Worm (Caenorhabditis elegans) whole organism, L2 larva: ENCODE measurements around the gene Y82E9BR.18.
A peak's percentile ranks its signal among the peaks of the same experiment; 100 is the strongest.

Experiments used
- F13H6.1 ChIP-seq: sonication (generic microtip); optimal IDR thresholded peaks from 2 replicates; lab custom pipeline; 2016; ENCODE audit warnings: missing genetic modification characterization, missing compliant biosample characterization
- Y55F3AM.14 ChIP-seq: fragments of 200-800 bp; sonication (Bioruptor generic); optimal IDR thresholded peaks from 2 replicates; lab custom pipeline; 2018; ENCODE audit warnings: mild to moderate bottlenecking, missing genetic modification characterization, missing compliant biosample characterization
- ZK546.5 ChIP-seq: sonication (generic microtip); optimal IDR thresholded peaks from 2 replicates; lab custom pipeline; 2017; ENCODE audit warnings: missing biosample characterization, missing genetic modification characterization
- alr-1 ChIP-seq: fragments of 150-350 bp; optimal IDR thresholded peaks from 2 replicates; lab custom pipeline; 2014; ENCODE audit warnings: missing biosample characterization, missing genetic modification characterization
- aly-2 ChIP-seq: fragments of 150-350 bp; optimal IDR thresholded peaks from 2 replicates; lab custom pipeline; 2014; ENCODE audit warnings: missing biosample characterization, missing genetic modification characterization
- ama-1 ChIP-seq: fragments of 150-350 bp; optimal IDR thresholded peaks from 2 replicates; lab custom pipeline; 2018; ENCODE audit warnings: inconsistent platforms
- blmp-1 ChIP-seq: sonication (generic microtip); optimal IDR thresholded peaks from 2 replicates; lab custom pipeline; 2017; ENCODE audit warnings: missing genetic modification characterization, mild to moderate bottlenecking, missing compliant biosample characterization, antibody characterized with exemption, moderate library complexity; ENCODE audit not compliant: insufficient read depth
- ceh-16 ChIP-seq: fragments of 150-350 bp; optimal IDR thresholded peaks from 2 replicates; lab custom pipeline; 2014; ENCODE audit warnings: missing biosample characterization, missing genetic modification characterization
- ceh-82 ChIP-seq: fragments of 150-350 bp; optimal IDR thresholded peaks from 2 replicates; lab custom pipeline; 2014; ENCODE audit warnings: missing biosample characterization, missing genetic modification characterization
- dmd-4 ChIP-seq: sonication (generic microtip); optimal IDR thresholded peaks from 2 replicates; lab custom pipeline; 2017; ENCODE audit warnings: missing biosample characterization, missing genetic modification characterization
- egl-27 ChIP-seq: sonication (generic microtip); optimal IDR thresholded peaks from 3 replicates; lab custom pipeline; 2017; ENCODE audit warnings: missing biosample characterization, missing genetic modification reagents, missing genetic modification characterization
- elt-1 ChIP-seq: fragments of 150-350 bp; optimal IDR thresholded peaks from 2 replicates; lab custom pipeline; 2014; ENCODE audit warnings: missing biosample characterization, missing genetic modification characterization
- fos-1 ChIP-seq: fragments of 150-350 bp; optimal IDR thresholded peaks from 2 replicates; lab custom pipeline; 2014; ENCODE audit warnings: missing biosample characterization, missing genetic modification characterization
- gmeb-1 ChIP-seq: fragments of 150-350 bp; optimal IDR thresholded peaks from 2 replicates; lab custom pipeline; 2014; ENCODE audit warnings: missing biosample characterization, missing genetic modification characterization
- lin-13 ChIP-seq: fragments of 150-350 bp; optimal IDR thresholded peaks from 2 replicates; lab custom pipeline; 2014; ENCODE audit warnings: missing biosample characterization, missing genetic modification reagents, missing genetic modification characterization
- lin-39 ChIP-seq: fragments of 150-350 bp; optimal IDR thresholded peaks from 2 replicates; lab custom pipeline; 2014; ENCODE audit warnings: missing biosample characterization, missing genetic modification reagents, missing genetic modification characterization
- lsy-2 ChIP-seq, 2 experiments: fragments of 150-350 bp in 1 of 2; sonication (generic microtip) in 1 of 2; optimal IDR thresholded peaks; 2 replicates each; lab custom pipeline; 2014 to 2017; ENCODE audit warnings: missing biosample characterization in 2 of 2, missing genetic modification characterization in 2 of 2
- mab-5 ChIP-seq: fragments of 150-350 bp; optimal IDR thresholded peaks from 2 replicates; lab custom pipeline; 2014; ENCODE audit warnings: missing biosample characterization, missing genetic modification characterization
- mbf-1 ChIP-seq: sonication (generic microtip); optimal IDR thresholded peaks from 2 replicates; lab custom pipeline; 2017; ENCODE audit warnings: missing biosample characterization, missing genetic modification characterization
- mdl-1 ChIP-seq, 2 experiments: fragments of 150-350 bp in 1 of 2; sonication (generic microtip) in 1 of 2; optimal IDR thresholded peaks; 2 replicates each; lab custom pipeline; 2017; ENCODE audit warnings: missing biosample characterization in 2 of 2, missing genetic modification characterization in 2 of 2
- nhr-10 ChIP-seq: sonication (generic microtip); optimal IDR thresholded peaks from 2 replicates; lab custom pipeline; 2017; ENCODE audit warnings: missing biosample characterization, missing genetic modification characterization
- nhr-11 ChIP-seq: fragments of 150-350 bp; optimal IDR thresholded peaks from 2 replicates; lab custom pipeline; 2014; ENCODE audit warnings: missing biosample characterization, missing genetic modification characterization
- nhr-12 ChIP-seq: fragments of 150-350 bp; optimal IDR thresholded peaks from 2 replicates; lab custom pipeline; 2014; ENCODE audit warnings: missing biosample characterization, missing genetic modification characterization
- nhr-129 ChIP-seq: fragments of 150-350 bp; optimal IDR thresholded peaks from 2 replicates; lab custom pipeline; 2014; ENCODE audit warnings: missing biosample characterization, missing genetic modification characterization
- nhr-21 ChIP-seq: fragments of 150-350 bp; optimal IDR thresholded peaks from 2 replicates; lab custom pipeline; 2014; ENCODE audit warnings: missing biosample characterization, missing genetic modification characterization
- nhr-23 ChIP-seq: fragments of 150-350 bp; optimal IDR thresholded peaks from 2 replicates; lab custom pipeline; 2014; ENCODE audit warnings: missing biosample characterization, missing genetic modification reagents, missing genetic modification characterization
- nhr-237 ChIP-seq: fragments of 150-350 bp; optimal IDR thresholded peaks from 2 replicates; lab custom pipeline; 2014; ENCODE audit warnings: missing biosample characterization, missing genetic modification characterization
- nhr-25 ChIP-seq: fragments of 150-350 bp; sonication (generic microtip); optimal IDR thresholded peaks from 3 replicates; lab custom pipeline; 2014; ENCODE audit warnings: missing biosample characterization, missing genetic modification characterization
- nhr-6 ChIP-seq: fragments of 150-350 bp; optimal IDR thresholded peaks from 2 replicates; lab custom pipeline; 2014; ENCODE audit warnings: missing biosample characterization, missing genetic modification characterization
- nhr-77 ChIP-seq: fragments of 150-350 bp; optimal IDR thresholded peaks from 2 replicates; lab custom pipeline; 2014; ENCODE audit warnings: missing biosample characterization, missing genetic modification characterization
- peb-1 ChIP-seq: fragments of 150-350 bp; optimal IDR thresholded peaks from 2 replicates; lab custom pipeline; 2014; ENCODE audit warnings: missing biosample characterization, missing genetic modification characterization
- sem-4 ChIP-seq: fragments of 150-350 bp; optimal IDR thresholded peaks from 2 replicates; lab custom pipeline; 2014; ENCODE audit warnings: missing biosample characterization, missing genetic modification reagents, missing genetic modification characterization
- skn-1 ChIP-seq: sonication (generic microtip); optimal IDR thresholded peaks from 2 replicates; lab custom pipeline; 2017; ENCODE audit warnings: missing biosample characterization, missing genetic modification characterization
- sma-3 ChIP-seq: sonication (generic microtip); optimal IDR thresholded peaks from 2 replicates; lab custom pipeline; 2016; ENCODE audit warnings: missing genetic modification reagents, missing genetic modification characterization, missing compliant biosample characterization
- sma-9 ChIP-seq, 2 experiments: fragments of 150-350 bp in 1 of 2; sonication (generic microtip) in 1 of 2; optimal IDR thresholded peaks; 2 replicates each; lab custom pipeline; 2014 to 2016; ENCODE audit warnings: missing genetic modification characterization in 2 of 2, mild to moderate bottlenecking in 1 of 2, missing biosample characterization in 1 of 2, missing compliant biosample characterization in 1 of 2, missing genetic modification reagents in 1 of 2, moderate library complexity in 1 of 2
- snpc-4 ChIP-seq: fragments of 150-350 bp; optimal IDR thresholded peaks from 2 replicates; lab custom pipeline; 2014; ENCODE audit warnings: missing biosample characterization, missing genetic modification characterization
- unc-39 ChIP-seq: fragments of 150-350 bp; optimal IDR thresholded peaks from 2 replicates; lab custom pipeline; 2014; ENCODE audit warnings: missing biosample characterization, missing genetic modification characterization
- unc-55 ChIP-seq: fragments of 150-350 bp; sonication (generic microtip); optimal IDR thresholded peaks from 3 replicates; lab custom pipeline; 2014; ENCODE audit warnings: missing biosample characterization, missing genetic modification reagents, missing genetic modification characterization
- unc-62 ChIP-seq: fragments of 150-350 bp; optimal IDR thresholded peaks from 2 replicates; lab custom pipeline; 2014; ENCODE audit warnings: missing biosample characterization, missing genetic modification reagents, missing genetic modification characterization
- zag-1 ChIP-seq: fragments of 150-350 bp; optimal IDR thresholded peaks from 2 replicates; lab custom pipeline; 2014; ENCODE audit warnings: missing biosample characterization, missing genetic modification characterization
- ztf-1 ChIP-seq: fragments of 200-800 bp; sonication (Bioruptor generic); conservative IDR thresholded peaks from 2 replicates; pipeline ENCODE4 v1.3.6; 2022; ENCODE audit warnings: missing genetic modification characterization, missing compliant biosample characterization
- ztf-11 ChIP-seq: sonication (generic microtip); optimal IDR thresholded peaks from 2 replicates; lab custom pipeline; 2017; ENCODE audit warnings: missing biosample characterization, missing genetic modification characterization
- ztf-4 ChIP-seq: fragments of 150-350 bp; optimal IDR thresholded peaks from 2 replicates; lab custom pipeline; 2014; ENCODE audit warnings: missing biosample characterization, missing genetic modification characterization

Y82E9BR.18 gene

DNA sequence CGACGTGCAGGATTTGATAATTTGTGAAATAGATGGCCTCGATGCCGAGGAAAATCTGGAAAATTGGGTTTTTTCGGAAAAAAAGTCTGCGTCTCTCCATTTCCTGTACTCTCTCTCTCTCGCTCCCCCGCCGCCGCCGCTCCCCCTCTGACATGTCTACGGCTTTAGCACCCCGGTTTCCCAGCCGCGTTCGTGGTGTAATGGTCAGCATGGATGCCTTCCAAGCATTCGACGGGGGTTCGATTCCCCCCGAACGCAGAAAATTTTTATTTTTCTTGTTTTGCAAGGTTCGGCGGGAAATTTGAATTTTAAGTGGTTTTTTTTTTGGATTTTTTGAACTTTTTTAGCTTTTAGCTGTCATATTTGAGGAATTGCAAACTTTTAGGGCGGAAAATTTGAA is 59.0 kb downstream of the Y82E9BR.18 start (continued):
- peak; percentile 53 for TF ChIP-seq sma-3 (GFP tag; lab: Kevin White, UChicago)
- TF ChIP-seq ztf-1 (GFP tag; lab: Robert Waterston, UW) = no peak
- no peak for TF ChIP-seq sma-9 (GFP tag; optimal IDR thresholded peaks at IDR 0.05; lab: Kevin White, UChicago)
- no peak for TF ChIP-seq sma-9 (tag; optimal IDR thresholded peaks at IDR 0.05; lab: Kevin White, UChicago)
- no peak for TF ChIP-seq elt-1 (tag; lab: Kevin White, UChicago)
- no peak for TF ChIP-seq nhr-11
- no peak for TF ChIP-seq zag-1 (tag; lab: Kevin White, UChicago)
- TF ChIP-seq sem-4 (tag; lab: Kevin White, UChicago) = no peak
- no peak for TF ChIP-seq snpc-4 (tag; lab: Kevin White, UChicago)
- TF ChIP-seq nhr-10 = no peak
- TF ChIP-seq mdl-1 (tag; optimal IDR thresholded peaks at IDR 0.05; lab: Kevin White, UChicago) = no peak
- no peak for TF ChIP-seq ceh-82 (tag; lab: Kevin White, UChicago)
- peak; percentile 77 for TF ChIP-seq unc-55
- no peak for TF ChIP-seq skn-1
- TF ChIP-seq nhr-6 (tag; lab: Kevin White, UChicago) = no peak
- TF ChIP-seq nhr-25 (tag; lab: Kevin White, UChicago) = peak; percentile 46
- TF ChIP-seq F13H6.1 = peak; percentile 49
- TF ChIP-seq gmeb-1 = peak; percentile 52
- no peak for TF ChIP-seq nhr-23 (tag; lab: Kevin White, UChicago)
- peak; percentile 67 to 75 for TF ChIP-seq lsy-2 (tag; optimal IDR thresholded peaks at IDR 0.05; lab: Kevin White, UChicago)
- no peak for TF ChIP-seq mbf-1 (tag; lab: Kevin White, UChicago)
- no peak for TF ChIP-seq aly-2 (tag; lab: Kevin White, UChicago)
- no peak for TF ChIP-seq nhr-12 (tag; lab: Kevin White, UChicago)
- no peak for TF ChIP-seq peb-1 (tag; lab: Kevin White, UChicago)

DNA sequence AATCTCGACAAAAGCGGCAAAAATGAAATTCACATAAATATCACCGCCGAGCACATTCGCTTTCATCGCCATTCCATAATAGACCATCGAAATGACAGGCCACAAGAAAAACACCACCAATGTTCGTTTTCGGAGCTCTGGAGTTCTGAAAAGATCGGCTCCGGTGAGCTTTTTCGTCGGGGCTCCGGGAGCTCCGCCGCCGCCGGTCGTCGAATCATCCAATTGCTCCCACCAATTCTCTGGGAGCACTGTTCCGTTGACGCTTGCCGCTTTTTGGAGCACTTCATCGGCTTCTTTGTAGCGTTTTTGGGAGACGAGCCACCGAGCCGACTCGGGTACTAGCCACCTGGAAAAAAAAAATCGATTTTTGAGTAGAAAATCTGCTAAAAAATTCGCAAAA is 61.9 kb downstream of the Y82E9BR.18 start:
- no peak for TF ChIP-seq mbf-1 (tag; lab: Kevin White, UChicago)
- TF ChIP-seq skn-1 = no peak
- TF ChIP-seq ceh-16 = no peak
- no peak for TF ChIP-seq mab-5
- no peak for TF ChIP-seq alr-1 (tag; lab: Kevin White, UChicago)
- TF ChIP-seq F13H6.1 = no peak
- TF ChIP-seq unc-39 (tag; lab: Kevin White, UChicago) = no peak
- no peak for TF ChIP-seq egl-27 (tag; lab: Kevin White, UChicago)
- TF ChIP-seq sem-4 (tag; lab: Kevin White, UChicago) = no peak
- TF ChIP-seq nhr-237 (tag; lab: Kevin White, UChicago) = no peak
- TF ChIP-seq peb-1 (tag; lab: Kevin White, UChicago) = no peak
- no peak for TF ChIP-seq ztf-1 (GFP tag; lab: Robert Waterston, UW)
- TF ChIP-seq nhr-6 (tag; lab: Kevin White, UChicago) = no peak
- no peak for TF ChIP-seq nhr-12 (tag; lab: Kevin White, UChicago)
- TF ChIP-seq ztf-11 (tag; lab: Kevin White, UChicago) = no peak
- no peak for TF ChIP-seq unc-55

ce11 chrIII:1419700-1420356 is 63.5 kb downstream of the Y82E9BR.18 start:
- TF ChIP-seq alr-1 (tag; lab: Kevin White, UChicago) = no peak
- TF ChIP-seq ceh-82 (tag; lab: Kevin White, UChicago) = no peak
- no peak for TF ChIP-seq zag-1 (tag; lab: Kevin White, UChicago)
- TF ChIP-seq ama-1 (lab: Kevin White, UChicago) = peak; percentile 90
- TF ChIP-seq ztf-4 (tag; lab: Kevin White, UChicago) = peak; percentile 82
- TF ChIP-seq mdl-1 (tag; optimal IDR thresholded peaks at IDR 0.05; lab: Kevin White, UChicago) = no peak
- TF ChIP-seq nhr-129 (tag; lab: Kevin White, UChicago) = peak; percentile 49
- peak; percentile 54 for TF ChIP-seq sma-9 (GFP tag; optimal IDR thresholded peaks at IDR 0.05; lab: Kevin White, UChicago)
- no peak for TF ChIP-seq sma-9 (tag; optimal IDR thresholded peaks at IDR 0.05; lab: Kevin White, UChicago)
- TF ChIP-seq snpc-4 (tag; lab: Kevin White, UChicago) = no peak
- no peak for TF ChIP-seq nhr-23 (tag; lab: Kevin White, UChicago)
- TF ChIP-seq sem-4 (tag; lab: Kevin White, UChicago) = peak; percentile 45
- TF ChIP-seq lin-13 (GFP tag; lab: Kevin White, UChicago) = peak; percentile 88
- TF ChIP-seq egl-27 (tag; lab: Kevin White, UChicago) = no peak
- TF ChIP-seq lin-39 = no peak
- no peak for TF ChIP-seq nhr-10
- TF ChIP-seq fos-1 (tag; lab: Kevin White, UChicago) = peak; percentile 61
- peak; percentile 58 for TF ChIP-seq nhr-77 (tag; lab: Kevin White, UChicago)
- 0 out of 2 replicates have a peak, but pooled peaks have one; percentile 68 for TF ChIP-seq ztf-1 (GFP tag; lab: Robert Waterston, UW)
- peak; percentile 74 for TF ChIP-seq nhr-21 (tag; lab: Kevin White, UChicago)
- no peak for TF ChIP-seq unc-39 (tag; lab: Kevin White, UChicago)
- TF ChIP-seq Y55F3AM.14 (GFP tag; lab: Kevin White, UChicago) = peak; percentile 79
- TF ChIP-seq mbf-1 (tag; lab: Kevin White, UChicago) = peak; percentile 18
- TF ChIP-seq unc-55 = peak; percentile 38
- TF ChIP-seq unc-62 (GFP tag; lab: Kevin White, UChicago) = no peak
- peak; percentile 28 for TF ChIP-seq gmeb-1
- TF ChIP-seq ceh-16 = peak; percentile 13
- TF ChIP-seq ztf-11 (tag; lab: Kevin White, UChicago) = no peak
- peak; percentile 24 for TF ChIP-seq F13H6.1
- peak; percentile 59 for TF ChIP-seq nhr-25 (tag; lab: Kevin White, UChicago)
- TF ChIP-seq nhr-237 (tag; lab: Kevin White, UChicago) = peak; percentile 68
- TF ChIP-seq blmp-1 = no peak
- peak; percentile 42 for TF ChIP-seq nhr-6 (tag; lab: Kevin White, UChicago)
- TF ChIP-seq dmd-4 (tag; lab: Kevin White, UChicago) = no peak
- no peak for TF ChIP-seq mab-5
- TF ChIP-seq skn-1 = no peak
- TF ChIP-seq ZK546.5 (tag; lab: Kevin White, UChicago) = peak; percentile 76
- TF ChIP-seq peb-1 (tag; lab: Kevin White, UChicago) = no peak
- TF ChIP-seq nhr-12 (tag; lab: Kevin White, UChicago) = no peak
